Worm (Caenorhabditis elegans) whole organism, late embryonic: Measurements from ENCODE around the gene T14G8.6.

Experiments used
- dve-1 ChIP-seq: sonication (generic microtip); optimal IDR thresholded peaks from 2 replicates; lab custom pipeline; 2017; ENCODE audit warnings: antibody characterized with exemption, mild to moderate bottlenecking, missing genetic modification characterization, missing compliant biosample characterization
- lin-11 ChIP-seq: fragments of 200-800 bp; sonication (Bioruptor generic); optimal IDR thresholded peaks from 2 replicates; lab custom pipeline; 2018; ENCODE audit warnings: mild to moderate bottlenecking, missing genetic modification characterization, missing compliant biosample characterization

ce11 chrX:12860711-12861287, 1.8 kb downstream of the T14G8.6 start, which contains the start of gene T14G8.3:
- no peak for TF ChIP-seq lin-11 (tag; lab: Kevin White, UChicago)
- TF ChIP-seq dve-1 (tag; lab: Kevin White, UChicago) = no peak
